Worm (Caenorhabditis elegans) whole organism, L4 larva: ENCODE results near the gene srsx-26.

Experiments
- F44E2.7 ChIP-seq: fragments of 200-800 bp; sonication (Bioruptor generic); IDR thresholded peaks from 2 replicates; pipeline ENCODE4 v2.1.2; 2022; ENCODE audit warnings: missing genetic modification characterization, missing compliant biosample characterization
- T26A8.4 ChIP-seq: fragments of 200-800 bp; sonication (Bioruptor generic); IDR thresholded peaks from 2 replicates; pipeline ENCODE4 v1.3.6; 2022; ENCODE audit warnings: missing genetic modification characterization, missing compliant biosample characterization
- Y105C5A.15 ChIP-seq: fragments of 200-800 bp; sonication (Bioruptor generic); IDR thresholded peaks from 2 replicates; pipeline ENCODE4 v1.3.6; 2022; ENCODE audit warnings: missing genetic modification characterization, missing compliant biosample characterization
- Y5F2A.4 ChIP-seq: fragments of 200-800 bp; sonication (Bioruptor generic); optimal IDR thresholded peaks from 2 replicates; lab custom pipeline; 2018; ENCODE audit warnings: mild to moderate bottlenecking, missing genetic modification characterization, missing compliant biosample characterization
- Y75B8A.6 ChIP-seq: fragments of 200-800 bp; sonication (Bioruptor generic); IDR thresholded peaks from 2 replicates; pipeline ENCODE4 v1.3.6; 2022; ENCODE audit warnings: missing genetic modification reagents, missing genetic modification characterization, missing compliant biosample characterization
- aha-1 ChIP-seq: fragments of 150-350 bp; peaks from one replicate; lab custom pipeline; 2014; ENCODE audit warnings: missing biosample characterization, missing genetic modification characterization
- ceh-44 ChIP-seq: fragments of 200-800 bp; sonication (Bioruptor generic); IDR thresholded peaks from 2 replicates; pipeline ENCODE4 v1.3.6; 2022; ENCODE audit warnings: missing genetic modification reagents, missing genetic modification characterization, missing compliant biosample characterization
- daf-16 ChIP-seq, 3 experiments: sonication (generic microtip); optimal IDR thresholded peaks; 2 replicates each; lab custom pipeline; 2016 to 2017; ENCODE audit warnings: missing genetic modification characterization in 3 of 3, missing genetic modification reagents in 3 of 3, mild to moderate bottlenecking in 2 of 3, missing compliant biosample characterization in 2 of 3, missing biosample characterization in 1 of 3, moderate library complexity in 1 of 3
- daf-19 ChIP-seq: fragments of 200-800 bp; sonication (Bioruptor generic); conservative IDR thresholded peaks from 2 replicates; pipeline ENCODE4 v1.3.6; 2022; ENCODE audit warnings: missing genetic modification characterization, missing compliant biosample characterization
- dmd-6 ChIP-seq: fragments of 200-800 bp; sonication (Bioruptor generic); IDR thresholded peaks from 2 replicates; pipeline ENCODE4 v1.3.6; 2022; ENCODE audit warnings: missing genetic modification reagents, missing genetic modification characterization, missing compliant biosample characterization
- dve-1 ChIP-seq: sonication (generic microtip); optimal IDR thresholded peaks from 2 replicates; lab custom pipeline; 2017; ENCODE audit warnings: antibody characterized with exemption, mild to moderate bottlenecking, missing genetic modification characterization, missing compliant biosample characterization; ENCODE audit not compliant: insufficient read depth
- egl-43 ChIP-seq: fragments of 200-800 bp; sonication (Bioruptor generic); IDR thresholded peaks from 2 replicates; pipeline ENCODE4 v1.3.6; 2022; ENCODE audit warnings: missing genetic modification reagents, missing genetic modification characterization, missing compliant biosample characterization
- fos-1 ChIP-seq: fragments of 150-350 bp; optimal IDR thresholded peaks from 2 replicates; lab custom pipeline; 2014; ENCODE audit warnings: missing biosample characterization, missing genetic modification characterization
- hlh-11 ChIP-seq: fragments of 200-800 bp; sonication (Bioruptor generic); optimal IDR thresholded peaks from 2 replicates; lab custom pipeline; 2018; ENCODE audit warnings: mild to moderate bottlenecking, missing genetic modification characterization, missing compliant biosample characterization
- hlh-30 ChIP-seq: sonication (generic microtip); optimal IDR thresholded peaks from 2 replicates; lab custom pipeline; 2017; ENCODE audit warnings: antibody characterized with exemption, mild to moderate bottlenecking, missing genetic modification characterization, missing compliant biosample characterization; ENCODE audit not compliant: insufficient read depth
- jun-1 ChIP-seq: fragments of 150-350 bp; optimal IDR thresholded peaks from 2 replicates; lab custom pipeline; 2014; ENCODE audit warnings: missing biosample characterization, missing genetic modification reagents, missing genetic modification characterization
- lin-29 ChIP-seq: fragments of 200-800 bp; sonication (Bioruptor generic); IDR thresholded peaks from 2 replicates; pipeline ENCODE4 v1.3.6; 2022; ENCODE audit warnings: missing genetic modification reagents, missing genetic modification characterization, missing compliant biosample characterization
- lin-39 ChIP-seq: fragments of 150-350 bp; optimal IDR thresholded peaks from 2 replicates; lab custom pipeline; 2014; ENCODE audit warnings: missing biosample characterization, missing genetic modification reagents, missing genetic modification characterization
- madf-5 ChIP-seq, 2 experiments: fragments of 200-800 bp; sonication (Bioruptor generic); IDR thresholded peaks; 2 replicates each; pipeline ENCODE4 v1.3.6; 2022; ENCODE audit warnings: missing compliant biosample characterization in 2 of 2, missing genetic modification characterization in 2 of 2
- mdl-1 ChIP-seq, 2 experiments: fragments of 150-350 bp in 1 of 2; sonication (generic microtip) in 1 of 2; optimal IDR thresholded peaks; 2 replicates each; lab custom pipeline; 2014 to 2017; ENCODE audit warnings: missing biosample characterization in 2 of 2, missing genetic modification characterization in 2 of 2
- mxl-2 ChIP-seq: fragments of 200-800 bp; sonication (Bioruptor generic); conservative IDR thresholded peaks from 2 replicates; pipeline ENCODE4 v1.3.6; 2022; ENCODE audit warnings: missing genetic modification reagents, missing genetic modification characterization, missing compliant biosample characterization
- mxl-3 ChIP-seq: fragments of 200-800 bp; sonication (Bioruptor generic); optimal IDR thresholded peaks from 2 replicates; lab custom pipeline; 2018; ENCODE audit warnings: mild to moderate bottlenecking, missing genetic modification characterization, missing compliant biosample characterization
- nhr-10 ChIP-seq: fragments of 150-350 bp; optimal IDR thresholded peaks from 2 replicates; lab custom pipeline; 2014; ENCODE audit warnings: missing biosample characterization, missing genetic modification characterization
- nhr-28 ChIP-seq: fragments of 150-350 bp; optimal IDR thresholded peaks from 2 replicates; lab custom pipeline; 2014; ENCODE audit warnings: missing biosample characterization, missing genetic modification characterization
- nhr-42 ChIP-seq: fragments of 200-800 bp; sonication (Bioruptor generic); IDR thresholded peaks from 2 replicates; pipeline ENCODE4 v1.3.6; 2022; ENCODE audit warnings: missing genetic modification characterization, missing compliant biosample characterization
- nhr-48 ChIP-seq: sonication (generic microtip); optimal IDR thresholded peaks from 2 replicates; lab custom pipeline; 2016; ENCODE audit warnings: mild to moderate bottlenecking, missing genetic modification characterization, missing compliant biosample characterization
- php-3 ChIP-seq: fragments of 200-800 bp; sonication (Bioruptor generic); IDR thresholded peaks from 2 replicates; pipeline ENCODE4 v1.3.6; 2022; ENCODE audit warnings: missing genetic modification reagents, missing genetic modification characterization, missing compliant biosample characterization
- pqm-1 ChIP-seq: sonication (generic microtip); optimal IDR thresholded peaks from 2 replicates; lab custom pipeline; 2017; ENCODE audit warnings: missing biosample characterization, missing genetic modification characterization
- saeg-2 ChIP-seq: fragments of 200-800 bp; sonication (Bioruptor generic); IDR thresholded peaks from 2 replicates; pipeline ENCODE4 v1.3.6; 2022; ENCODE audit warnings: missing genetic modification reagents, missing genetic modification characterization, missing compliant biosample characterization
- tra-1 ChIP-seq: fragments of 200-800 bp; sonication (Bioruptor generic); IDR thresholded peaks from 2 replicates; pipeline ENCODE4 v1.3.6; 2022; ENCODE audit warnings: missing genetic modification reagents, missing genetic modification characterization, missing compliant biosample characterization
- unc-62 ChIP-seq, 3 experiments: fragments of 150-350 bp in 1 of 3; sonication (generic microtip); optimal IDR thresholded peaks in 2 of 3; peaks in 1 of 3; 1 replicate in 1 of 3; 2 replicates in 2 of 3; lab custom pipeline; 2014 to 2017; ENCODE audit warnings: missing biosample characterization in 3 of 3, missing genetic modification characterization in 3 of 3, missing genetic modification reagents in 3 of 3, missing genotype in 1 of 3
- vab-7 ChIP-seq: fragments of 200-800 bp; sonication (Bioruptor generic); IDR thresholded peaks from 2 replicates; pipeline ENCODE4 v1.3.6; 2022; ENCODE audit warnings: missing genetic modification reagents, missing genetic modification characterization, missing compliant biosample characterization
- zfp-3 ChIP-seq: fragments of 200-800 bp; sonication (Bioruptor generic); conservative IDR thresholded peaks from 2 replicates; pipeline ENCODE4 v1.3.6; 2022; ENCODE audit warnings: missing genetic modification reagents, missing genetic modification characterization, missing compliant biosample characterization

srsx-26 gene

ce11 chrV:10190081-10190556, 41.7 kb downstream of the srsx-26 start, which contains the start of gene ZK856.5:
Gene ZK856.5, minus strand, starts transcription at chrV:10190131.
- TF ChIP-seq php-3 (GFP tag; lab: Robert Waterston, UW) (peak; percentile 95), daf-16 (GFP tag; optimal IDR thresholded peaks at IDR 0.05; lab: Kevin White, UChicago) (no peak), daf-16 (tag; optimal IDR thresholded peaks at IDR 0.05; lab: Kevin White, UChicago) (peak; percentile 69), ceh-44 (no peak), tra-1 (GFP tag; lab: Robert Waterston, UW) (peak; percentile 34; the same call in 1 of the 2 replicates), zfp-3 (GFP tag; lab: Robert Waterston, UW) (no peak), F44E2.7 (GFP tag; lab: Robert Waterston, UW) (no peak), hlh-11 (tag; lab: Kevin White, UChicago) (peak; percentile 85), hlh-30 (tag; lab: Kevin White, UChicago) (peak; percentile 21), mdl-1 (tag; optimal IDR thresholded peaks at IDR 0.05; lab: Kevin White, UChicago) (peak in 1 of 2 experiments; percentile 37), nhr-42 (GFP tag; lab: Robert Waterston, UW) (no peak), pqm-1 (tag; lab: Kevin White, UChicago) (peak; percentile 76), lin-29 (GFP tag; lab: Robert Waterston, UW) (no peak), Y105C5A.15 (GFP tag; lab: Robert Waterston, UW) (no peak), egl-43 (GFP tag; lab: Robert Waterston, UW) (no peak), mxl-3 (GFP tag; lab: Kevin White, UChicago) (peak; percentile 73), dve-1 (tag; lab: Kevin White, UChicago) (peak; percentile 67), nhr-48 (tag; lab: Kevin White, UChicago) (peak; percentile 3), nhr-28 (peak; percentile 59), T26A8.4 (no peak), madf-5 (GFP tag; IDR thresholded peaks at IDR 0.05; lab: Robert Waterston, UW) (no peak)

- TF ChIP-seq unc-62 (GFP tag; optimal IDR thresholded peaks at IDR 0.05 in 1 of 2; lab: Kevin White, UChicago) = peak in 1 of 2 experiments; percentile 13
- TF ChIP-seq unc-62 (tag; optimal IDR thresholded peaks at IDR 0.05; lab: Kevin White, UChicago) = no peak
- TF ChIP-seq Y75B8A.6 (GFP tag; lab: Robert Waterston, UW) = no peak
- TF ChIP-seq php-3 (GFP tag; lab: Robert Waterston, UW) = peak; percentile 14; the same call in 1 of the 2 replicates
- TF ChIP-seq daf-16 (GFP tag; optimal IDR thresholded peaks at IDR 0.05; lab: Kevin White, UChicago) = no peak
- TF ChIP-seq daf-16 (tag; optimal IDR thresholded peaks at IDR 0.05; lab: Kevin White, UChicago) = peak; percentile 91
- no peak for TF ChIP-seq saeg-2 (GFP tag; lab: Robert Waterston, UW)
- TF ChIP-seq aha-1 = peak; percentile 41
- no peak for TF ChIP-seq daf-19 (GFP tag; lab: Robert Waterston, UW)
- TF ChIP-seq pqm-1 (tag; lab: Kevin White, UChicago) = peak; percentile 11
- peak; percentile 23 for TF ChIP-seq nhr-28
Measured at ce11 chrV:10191242-10191641, 42.8 kb downstream of the srsx-26 start.

- TF ChIP-seq fos-1 (tag; lab: Kevin White, UChicago) = no peak
- TF ChIP-seq nhr-10 (tag; lab: Kevin White, UChicago) = no peak
- no peak for TF ChIP-seq vab-7 (GFP tag; lab: Robert Waterston, UW)
- TF ChIP-seq jun-1 (tag; lab: Kevin White, UChicago) = no peak
- no peak for TF ChIP-seq mxl-2 (GFP tag; lab: Robert Waterston, UW)
- TF ChIP-seq lin-39 (tag; lab: Kevin White, UChicago) = no peak
- no peak for TF ChIP-seq aha-1
- TF ChIP-seq lin-29 (GFP tag; lab: Robert Waterston, UW) = no peak
- no peak for TF ChIP-seq dmd-6 (GFP tag; lab: Robert Waterston, UW)
- no peak for TF ChIP-seq Y5F2A.4
Measured at ce11 chrV:10198386-10198785, 49.9 kb downstream of the srsx-26 start, which contains the start of gene ZK856.6. Gene ZK856.6, plus strand, starts transcription at chrV:10198686.
